Fruit fly (Drosophila melanogaster) whole organism, prepupa: ENCODE measurements around the gene CG32407.

ENCODE experiments used
- Blimp-1 ChIP-seq: fragments of 200-800 bp; sonication (Bioruptor generic); optimal IDR thresholded peaks from 3 replicates; lab custom pipeline; 2017; ENCODE audit warnings: missing biosample characterization, missing genetic modification characterization, mild to moderate bottlenecking, moderate library complexity, missing genetic modification reagents
- CG10669 ChIP-seq: fragments of 200-800 bp; sonication (Bioruptor generic); optimal IDR thresholded peaks from 3 replicates; lab custom pipeline; 2018; ENCODE audit warnings: missing biosample characterization, mild to moderate bottlenecking, missing genetic modification characterization, moderate library complexity
- CG11294 ChIP-seq: fragments of 200-800 bp; sonication (Bioruptor generic); IDR thresholded peaks from 2 replicates; pipeline ENCODE4 v1.3.6; 2022; ENCODE audit warnings: missing biosample characterization, missing genetic modification characterization
- CG11762 ChIP-seq: fragments of 200-800 bp; sonication (Bioruptor generic); optimal IDR thresholded peaks from 3 replicates; lab custom pipeline; 2016; ENCODE audit warnings: missing biosample characterization, missing genetic modification characterization; ENCODE audit not compliant: insufficient read depth
- CG15336 ChIP-seq: fragments of 200-800 bp; sonication (Bioruptor generic); IDR thresholded peaks from 2 replicates; pipeline ENCODE4 v1.3.6; 2022; ENCODE audit warnings: missing biosample characterization, missing genetic modification characterization
- CG16779 ChIP-seq: fragments of 200-800 bp; sonication (Bioruptor generic); optimal IDR thresholded peaks from 3 replicates; lab custom pipeline; 2017; ENCODE audit warnings: missing biosample characterization, mild to moderate bottlenecking, missing genetic modification characterization
- CG31627 ChIP-seq: fragments of 200-800 bp; sonication (Bioruptor generic); optimal IDR thresholded peaks from 3 replicates; lab custom pipeline; 2016; ENCODE audit warnings: missing biosample characterization, missing genetic modification characterization
- CG32006 ChIP-seq: fragments of 200-800 bp; sonication (Bioruptor generic); optimal IDR thresholded peaks from 3 replicates; lab custom pipeline; 2017; ENCODE audit warnings: missing biosample characterization, mild to moderate bottlenecking, missing genetic modification characterization
- CG3919 ChIP-seq: fragments of 200-800 bp; sonication (Bioruptor generic); optimal IDR thresholded peaks from 3 replicates; lab custom pipeline; 2016; ENCODE audit warnings: missing biosample characterization, missing genetic modification characterization
- CG6792 ChIP-seq: fragments of 200-800 bp; sonication (Bioruptor generic); optimal IDR thresholded peaks from 3 replicates; lab custom pipeline; 2016; ENCODE audit warnings: missing biosample characterization, missing genetic modification characterization
- CG6808 ChIP-seq: fragments of 200-800 bp; sonication (Bioruptor generic); optimal IDR thresholded peaks from 3 replicates; lab custom pipeline; 2017; ENCODE audit warnings: missing biosample characterization, missing genetic modification characterization, mild to moderate bottlenecking, moderate library complexity, missing genetic modification reagents
- CG6854 ChIP-seq: fragments of 200-800 bp; sonication (Bioruptor generic); optimal IDR thresholded peaks from 2 replicates; lab custom pipeline; 2017; ENCODE audit warnings: missing biosample characterization, mild to moderate bottlenecking, missing genetic modification characterization
- CG7368 ChIP-seq: fragments of 200-800 bp; sonication (Bioruptor generic); optimal IDR thresholded peaks from 3 replicates; lab custom pipeline; 2016; ENCODE audit warnings: missing biosample characterization, missing genetic modification characterization
- CG8632 ChIP-seq: fragments of 200-800 bp; sonication (Bioruptor generic); optimal IDR thresholded peaks from 3 replicates; lab custom pipeline; 2016; ENCODE audit warnings: missing biosample characterization, missing genetic modification characterization
- CG9139 ChIP-seq: fragments of 200-800 bp; sonication (Bioruptor generic); optimal IDR thresholded peaks from 3 replicates; lab custom pipeline; 2017; ENCODE audit warnings: missing biosample characterization, mild to moderate bottlenecking, missing genetic modification characterization
- Eip75B ChIP-seq: fragments of 200-800 bp; sonication (Bioruptor generic); optimal IDR thresholded peaks from 3 replicates; lab custom pipeline; 2016; ENCODE audit warnings: missing biosample characterization, missing genetic modification characterization
- Eip78C ChIP-seq: fragments of 200-800 bp; sonication (Bioruptor generic); peaks from one replicate; lab custom pipeline; 2016; ENCODE audit warnings: missing biosample characterization, missing genetic modification characterization
- Eip93F ChIP-seq: fragments of 200-800 bp; sonication (Bioruptor generic); optimal IDR thresholded peaks from 2 replicates; lab custom pipeline; 2016; ENCODE audit warnings: missing biosample characterization, mild to moderate bottlenecking, missing genetic modification characterization
- Ets21C ChIP-seq: fragments of 200-800 bp; sonication (Bioruptor generic); optimal IDR thresholded peaks from 3 replicates; lab custom pipeline; 2016; ENCODE audit warnings: missing biosample characterization, missing genetic modification characterization
- Hr38 ChIP-seq: sonication (Bioruptor generic); optimal IDR thresholded peaks from 2 replicates; lab custom pipeline; 2016; ENCODE audit warnings: missing biosample characterization, missing genetic modification characterization
- Hr39 ChIP-seq: fragments of 200-800 bp; sonication (Bioruptor generic); optimal IDR thresholded peaks from 2 replicates; lab custom pipeline; 2016; ENCODE audit warnings: missing biosample characterization, missing genetic modification characterization
- Hr4 ChIP-seq: fragments of 200-800 bp; sonication (Bioruptor generic); optimal IDR thresholded peaks from 3 replicates; lab custom pipeline; 2016; ENCODE audit warnings: missing biosample characterization, missing genetic modification characterization
- Lpt ChIP-seq: fragments of 200-800 bp; sonication (Bioruptor generic); optimal IDR thresholded peaks from 3 replicates; lab custom pipeline; 2016; ENCODE audit warnings: missing biosample characterization, missing genetic modification characterization
- OdsH ChIP-seq: fragments of 200-800 bp; sonication (Bioruptor generic); optimal IDR thresholded peaks from 3 replicates; lab custom pipeline; 2016; ENCODE audit warnings: missing biosample characterization, missing genetic modification characterization
- Smox ChIP-seq: fragments of 200-800 bp; sonication (Bioruptor generic); optimal IDR thresholded peaks from 3 replicates; lab custom pipeline; 2016; ENCODE audit warnings: missing biosample characterization, missing genetic modification characterization
- Sox14 ChIP-seq: fragments of 200-800 bp; sonication (Bioruptor generic); optimal IDR thresholded peaks from 3 replicates; lab custom pipeline; 2016; ENCODE audit warnings: missing biosample characterization, missing genetic modification characterization
- Sox15 ChIP-seq: fragments of 200-800 bp; sonication (Bioruptor generic); optimal IDR thresholded peaks from 3 replicates; lab custom pipeline; 2016; ENCODE audit warnings: missing biosample characterization, missing genetic modification characterization
- cyc ChIP-seq: fragments of 200-800 bp; sonication (Bioruptor generic); optimal IDR thresholded peaks from 3 replicates; lab custom pipeline; 2016; ENCODE audit warnings: missing biosample characterization, missing genetic modification characterization
- dac ChIP-seq: fragments of 200-800 bp; sonication (Bioruptor generic); optimal IDR thresholded peaks from 2 replicates; lab custom pipeline; 2017; ENCODE audit warnings: missing biosample characterization, mild to moderate bottlenecking, missing genetic modification characterization
- fd59A ChIP-seq: fragments of 200-800 bp; sonication (Bioruptor generic); optimal IDR thresholded peaks from 2 replicates; lab custom pipeline; 2017; ENCODE audit warnings: missing biosample characterization, mild to moderate bottlenecking, missing genetic modification characterization, missing genetic modification reagents
- fd85E ChIP-seq: fragments of 200-800 bp; sonication (Bioruptor generic); optimal IDR thresholded peaks from 3 replicates; lab custom pipeline; 2016; ENCODE audit warnings: missing biosample characterization, missing genetic modification characterization
- fkh ChIP-seq: fragments of 200-800 bp; sonication (Bioruptor generic); optimal IDR thresholded peaks from 3 replicates; lab custom pipeline; 2017; ENCODE audit warnings: missing biosample characterization, mild to moderate bottlenecking, missing genetic modification characterization, moderate library complexity
- lz ChIP-seq: fragments of 200-800 bp; sonication (Bioruptor generic); optimal IDR thresholded peaks from 3 replicates; lab custom pipeline; 2016; ENCODE audit warnings: missing biosample characterization, missing genetic modification characterization
- net ChIP-seq: fragments of 200-800 bp; sonication (Bioruptor generic); optimal IDR thresholded peaks from 3 replicates; lab custom pipeline; 2016; ENCODE audit warnings: missing biosample characterization, missing genetic modification characterization
- pdm3 ChIP-seq: fragments of 200-800 bp; sonication (Bioruptor generic); optimal IDR thresholded peaks from 3 replicates; lab custom pipeline; 2016; ENCODE audit warnings: missing biosample characterization, missing genetic modification characterization
- spab ChIP-seq: fragments of 200-800 bp; sonication (Bioruptor generic); optimal IDR thresholded peaks from 2 replicates; lab custom pipeline; 2017; ENCODE audit warnings: missing biosample characterization, mild to moderate bottlenecking, missing genetic modification characterization, missing genetic modification reagents
- ss ChIP-seq, 2 experiments: fragments of 200-800 bp; sonication (Bioruptor generic); optimal IDR thresholded peaks; 2 replicates in 1 of 2; 3 replicates in 1 of 2; lab custom pipeline; 2017 to 2018; ENCODE audit warnings: mild to moderate bottlenecking in 2 of 2, missing biosample characterization in 2 of 2, missing genetic modification characterization in 2 of 2, moderate library complexity in 1 of 2
- svp ChIP-seq: fragments of 200-800 bp; sonication (Bioruptor generic); peaks from one replicate; lab custom pipeline; 2016; ENCODE audit warnings: missing biosample characterization, missing genetic modification characterization
- vri ChIP-seq: fragments of 200-800 bp; sonication (Bioruptor generic); optimal IDR thresholded peaks from 3 replicates; lab custom pipeline; 2016; ENCODE audit warnings: missing biosample characterization, mild to moderate bottlenecking, missing genetic modification characterization

The CG32407 gene

dm6 chr3L:5882209-5882403, 39.7 kb upstream of the CG32407 start, which contains the start of gene CG13287:
TSS of gene CG13287 (plus strand) at chr3L:5882304.
- TF ChIP-seq Lpt (GFP tag; lab: Kevin White, UChicago), result no peak
- TF ChIP-seq ss (GFP tag; optimal IDR thresholded peaks at IDR 0.05; lab: Kevin White, UChicago), result no peak
- TF ChIP-seq CG3919 (GFP tag; lab: Kevin White, UChicago), result no peak
- TF ChIP-seq svp, result no peak
- no peak for TF ChIP-seq Sox14 (GFP tag; lab: Kevin White, UChicago)
- TF ChIP-seq net (GFP tag; lab: Kevin White, UChicago), result no peak
- TF ChIP-seq lz, result no peak
- no peak for TF ChIP-seq CG11294
- no peak for TF ChIP-seq OdsH (GFP tag; lab: Kevin White, UChicago)

- no peak for TF ChIP-seq Hr4 (GFP tag; lab: Kevin White, UChicago)
- no peak for TF ChIP-seq CG6808 (GFP tag; lab: Kevin White, UChicago)
- TF ChIP-seq Eip78C (GFP tag; lab: Kevin White, UChicago), result no peak
- no peak for TF ChIP-seq CG10669
- no peak for TF ChIP-seq Ets21C
- TF ChIP-seq dac (GFP tag; lab: Kevin White, UChicago), result no peak
- TF ChIP-seq Eip93F (GFP tag; lab: Kevin White, UChicago), result no peak
- no peak for TF ChIP-seq Eip75B (GFP tag; lab: Kevin White, UChicago)
- no peak for TF ChIP-seq vri
- TF ChIP-seq CG11294, result no peak
- TF ChIP-seq lz, result no peak
- TF ChIP-seq CG6792 (GFP tag; lab: Kevin White, UChicago), result no peak
- TF ChIP-seq CG32006, result no peak
- TF ChIP-seq fd59A (GFP tag; lab: Kevin White, UChicago), result no peak
- no peak for TF ChIP-seq Sox15 (GFP tag; lab: Kevin White, UChicago)
- TF ChIP-seq CG31627, result no peak
Measured at dm6 chr3L:5884735-5885134, 37.1 kb upstream of the CG32407 start.

DNA sequence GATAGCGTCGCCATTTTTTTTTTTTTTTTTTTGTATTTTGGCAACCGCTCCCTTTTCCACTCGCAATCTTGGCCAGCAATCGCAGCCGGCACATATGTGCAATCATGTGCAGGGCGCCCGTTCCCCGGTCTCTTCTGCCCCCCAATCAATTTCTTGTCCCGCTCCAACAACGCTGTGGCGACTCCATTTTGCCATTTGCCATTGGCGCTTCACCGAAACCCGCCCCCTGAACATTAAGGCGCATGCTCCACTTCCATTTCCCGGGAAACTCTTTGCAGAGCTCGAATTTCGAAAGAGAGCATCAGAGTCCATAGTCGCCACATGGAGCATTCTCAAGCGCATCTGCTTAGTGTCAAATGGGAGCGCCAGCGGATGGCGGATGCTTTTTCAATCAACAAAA, 30.7 kb upstream of the CG32407 start:
- no peak for TF ChIP-seq OdsH (GFP tag; lab: Kevin White, UChicago)
- no peak for TF ChIP-seq Sox14 (GFP tag; lab: Kevin White, UChicago)
- TF ChIP-seq CG6792 (GFP tag; lab: Kevin White, UChicago), result no peak
- TF ChIP-seq lz, result no peak

DNA sequence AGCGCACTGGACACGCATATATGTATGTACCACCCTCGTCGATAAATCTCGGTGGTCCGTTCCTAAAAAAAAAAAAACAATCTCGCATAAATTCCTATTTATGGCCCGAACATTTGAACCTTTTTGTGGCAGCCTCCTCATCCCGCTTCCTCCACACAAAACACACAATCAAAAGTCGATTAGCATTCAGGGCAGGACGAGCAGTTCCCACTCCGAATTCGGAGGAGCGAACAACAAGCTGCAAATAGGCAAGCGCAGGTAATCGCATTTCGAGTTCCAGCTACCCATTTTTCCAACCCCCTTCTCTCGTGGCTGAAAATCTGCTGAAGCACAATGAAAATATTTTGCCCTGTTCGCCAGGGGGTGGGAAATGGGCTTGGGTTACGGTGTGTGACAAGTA, 30.0 kb upstream of the CG32407 start:
- TF ChIP-seq dac (GFP tag; lab: Kevin White, UChicago) (no peak), CG31627 (no peak), pdm3 (no peak), CG11762 (GFP tag; lab: Kevin White, UChicago) (no peak), fkh (GFP tag; lab: Kevin White, UChicago) (no peak), CG7368 (GFP tag; lab: Kevin White, UChicago) (no peak), svp (no peak), Hr38 (GFP tag; lab: Kevin White, UChicago) (no peak), Smox (GFP tag; lab: Kevin White, UChicago) (no peak), spab (GFP tag; lab: Kevin White, UChicago) (no peak), CG16779 (tag; lab: Kevin White, UChicago) (no peak), Sox14 (GFP tag; lab: Kevin White, UChicago) (no peak), CG3919 (GFP tag; lab: Kevin White, UChicago) (no peak), lz (no peak), net (GFP tag; lab: Kevin White, UChicago) (no peak), Blimp-1 (GFP tag; lab: Kevin White, UChicago) (no peak), CG10669 (no peak), CG15336 (GFP tag; lab: Robert Waterston, UW) (no peak), CG6792 (GFP tag; lab: Kevin White, UChicago) (no peak)

DNA sequence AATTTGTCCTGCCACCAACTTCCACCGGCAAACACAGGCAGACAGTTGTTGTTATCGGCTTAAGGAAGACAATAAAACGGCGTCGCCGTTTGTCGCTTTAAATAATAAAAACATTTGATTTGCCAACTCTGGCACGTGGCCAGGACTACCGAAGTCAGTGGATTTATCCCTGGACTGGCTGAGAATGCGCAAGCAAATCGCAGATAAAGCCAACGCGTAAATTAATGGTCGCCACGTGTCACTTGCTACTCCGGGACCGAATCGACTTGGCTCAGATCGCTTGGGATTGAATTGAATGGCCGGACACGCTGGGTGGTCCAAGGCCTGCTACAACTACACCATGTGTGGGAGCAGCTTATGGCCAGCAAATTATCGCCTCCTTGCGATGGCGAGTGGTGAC, 28.8 kb upstream of the CG32407 start:
- no peak for TF ChIP-seq CG9139
- no peak for TF ChIP-seq Lpt (GFP tag; lab: Kevin White, UChicago)
- no peak for TF ChIP-seq CG15336 (GFP tag; lab: Robert Waterston, UW)
- no peak for TF ChIP-seq ss (GFP tag; optimal IDR thresholded peaks at IDR 0.05; lab: Kevin White, UChicago)
- TF ChIP-seq svp, result no peak
- no peak for TF ChIP-seq CG8632
- TF ChIP-seq spab (GFP tag; lab: Kevin White, UChicago), result no peak
- TF ChIP-seq cyc (GFP tag; lab: Kevin White, UChicago), result no peak
- no peak for TF ChIP-seq Sox14 (GFP tag; lab: Kevin White, UChicago)
- no peak for TF ChIP-seq Hr39 (GFP tag; lab: Kevin White, UChicago)
- TF ChIP-seq Eip93F (GFP tag; lab: Kevin White, UChicago), result no peak
- TF ChIP-seq CG32006, result no peak
- TF ChIP-seq CG6808 (GFP tag; lab: Kevin White, UChicago), result no peak
- TF ChIP-seq fd85E (GFP tag; lab: Kevin White, UChicago), result no peak
- no peak for TF ChIP-seq CG6854 (GFP tag; lab: Kevin White, UChicago)
- TF ChIP-seq, all 60 proteins: peak for 0
